Fruit fly (Drosophila melanogaster) whole organism, wandering third instar larva: ENCODE measurements around the gene Nle.

Experiments
- Abd-B ChIP-seq: fragments of >200 bp; optimal IDR thresholded peaks from 2 replicates; lab custom pipeline; 2017; ENCODE audit warnings: missing biosample characterization, missing genetic modification characterization
- Rel ChIP-seq, 2 experiments: fragments of 200-800 bp; sonication (Bioruptor generic) in 1 of 2; optimal IDR thresholded peaks; 2 replicates in 1 of 2; 3 replicates in 1 of 2; lab custom pipeline; 2016 to 2019; ENCODE audit warnings: mild to moderate bottlenecking in 2 of 2, missing biosample characterization in 2 of 2, missing genetic modification characterization in 2 of 2, moderate library complexity in 1 of 2
- psq ChIP-seq: fragments of 200-800 bp; sonication (Bioruptor generic); optimal IDR thresholded peaks from 3 replicates; lab custom pipeline; 2017; ENCODE audit warnings: missing biosample characterization, mild to moderate bottlenecking, missing genetic modification characterization, moderate library complexity
- woc ChIP-seq: sonication (Bioruptor generic); optimal IDR thresholded peaks from 2 replicates; lab custom pipeline; 2016; ENCODE audit warnings: missing biosample characterization, mild to moderate bottlenecking, missing genetic modification characterization

dm6 chr2L:563769-564550, 4.0 kb downstream of the Nle start, which contains the start of the genes uncNacbeta and CG2794:
- TF ChIP-seq Abd-B (GFP tag; lab: Kevin White, UChicago) (no peak), psq (GFP tag; lab: Kevin White, UChicago) (no peak), Rel (GFP tag; optimal IDR thresholded peaks at IDR 0.05; lab: Kevin White, UChicago) (no peak), Rel (tag; optimal IDR thresholded peaks at IDR 0.05; lab: Kevin White, UChicago) (no peak), woc (GFP tag; lab: Kevin White, UChicago) (no peak)
